Fruit fly (Drosophila melanogaster): ENCODE measurements around the gene Cnx99A.
"Not testable (repeated sequence)": the region's sequence is repeated elsewhere in the genome, so short reads cannot be mapped to it uniquely, and the experiment has no call there.

Gene Cnx99A

dm6 chr3R:29319481-29320289, at the start of gene Cnx99A:
Cnx99A (minus strand) TSS chr3R:29319644.
- TF ChIP-seq hkb (optimal IDR thresholded peaks at IDR 0.05), result not testable (repeated sequence)
- peak; percentile 84 for TF ChIP-seq hkb (GFP tag; IDR thresholded peaks at IDR 0.05)
- peak; percentile 80 for TF ChIP-seq esg (GFP tag; conservative IDR thresholded peaks at IDR 0.05)
- peak; percentile 51 for TF ChIP-seq pho (GFP tag; optimal IDR thresholded peaks at IDR 0.05)
- peak; percentile 84 for TF ChIP-seq PHDP (tag; optimal IDR thresholded peaks at IDR 0.05)
- peak; percentile 83 for TF ChIP-seq CG32772 (GFP tag; IDR thresholded peaks at IDR 0.05)
- peak; percentile 27 for TF ChIP-seq nau (GFP tag; optimal IDR thresholded peaks at IDR 0.05)
- TF ChIP-seq CG12391 (tag; optimal IDR thresholded peaks at IDR 0.05), result peak; percentile 86
- TF ChIP-seq CG4820 (GFP tag; optimal IDR thresholded peaks at IDR 0.05), result peak; percentile 68
- TF ChIP-seq CG8281 (tag; optimal IDR thresholded peaks at IDR 0.05), result peak; percentile 35
- peak in 1 of 3 experiments; percentile 72 for TF ChIP-seq lola (GFP tag; optimal IDR thresholded peaks at IDR 0.05)
- TF ChIP-seq NC2β (GFP tag; optimal IDR thresholded peaks at IDR 0.05), result peak; percentile 41
- TF ChIP-seq CG10321 (GFP tag; IDR thresholded peaks at IDR 0.05), result peak; percentile 54; the same call in 1 of the 2 replicates
- peak; percentile 50 for TF ChIP-seq Atf3 (GFP tag; optimal IDR thresholded peaks at IDR 0.05)
- TF ChIP-seq Gsc (GFP tag; IDR thresholded peaks at IDR 0.05), result peak; percentile 24; the same call in 1 of the 2 replicates
- peak; percentile 64 for TF ChIP-seq CG17612 (GFP tag; IDR thresholded peaks at IDR 0.05)
- peak; percentile 79 for TF ChIP-seq CG1024 (GFP tag; IDR thresholded peaks at IDR 0.05)
- TF ChIP-seq B-H2 (GFP tag; optimal IDR thresholded peaks at IDR 0.05), result peak; percentile 51
- TF ChIP-seq CG5180 (GFP tag; optimal IDR thresholded peaks at IDR 0.05), result peak; percentile 48
- peak; percentile 41 for TF ChIP-seq pzg (GFP tag; optimal IDR thresholded peaks at IDR 0.05)
- peak; percentile 83 for TF ChIP-seq unpg (GFP tag; optimal IDR thresholded peaks at IDR 0.05)
- peak; percentile 63 for TF ChIP-seq Asciz (GFP tag; optimal IDR thresholded peaks at IDR 0.05)
- TF ChIP-seq CG4707 (GFP tag; optimal IDR thresholded peaks at IDR 0.05), result peak; percentile 57
- peak; percentile 57 for TF ChIP-seq vfl (GFP tag; optimal IDR thresholded peaks at IDR 0.05)
- peak; percentile 55 for TF ChIP-seq CG31365 (tag; optimal IDR thresholded peaks at IDR 0.05)
- TF ChIP-seq pita (GFP tag; optimal IDR thresholded peaks at IDR 0.05), result peak; percentile 74
- TF ChIP-seq Pdp1 (GFP tag; optimal IDR thresholded peaks at IDR 0.05), result peak; percentile 63 to 69
- peak; percentile 71 for TF ChIP-seq CG6272 (GFP tag; IDR thresholded peaks at IDR 0.05)
- peak; percentile 44 for TF ChIP-seq E2f2 (GFP tag; IDR thresholded peaks at IDR 0.05)
- peak; percentile 96 for TF ChIP-seq Ets65A (GFP tag)
- peak; percentile 94 for TF ChIP-seq Rfx (GFP tag; IDR thresholded peaks at IDR 0.05)
- peak; percentile 37; the same call in 1 of the 2 replicates for TF ChIP-seq ssp (GFP tag; IDR thresholded peaks at IDR 0.05)
- peak; percentile 34 for TF ChIP-seq abd-A (tag; optimal IDR thresholded peaks at IDR 0.05)
- peak; percentile 64 for TF ChIP-seq CG6813 (GFP tag; optimal IDR thresholded peaks at IDR 0.05)
- peak; percentile 65 for TF ChIP-seq CG16815 (GFP tag; optimal IDR thresholded peaks at IDR 0.05)
- TF ChIP-seq Oaz (GFP tag; IDR thresholded peaks at IDR 0.05), result peak; percentile 72
- TF ChIP-seq ham (GFP tag; IDR thresholded peaks at IDR 0.05), result peak; percentile 31; the same call in 1 of the 2 replicates
- TF ChIP-seq YL-1 (GFP tag; optimal IDR thresholded peaks at IDR 0.05), result peak; percentile 61
- peak; percentile 68 for TF ChIP-seq chn (GFP tag; optimal IDR thresholded peaks at IDR 0.05)
- peak; percentile 71 for TF ChIP-seq E2f1 (GFP tag; IDR thresholded peaks at IDR 0.05)
- peak; percentile 25; the same call in 1 of the 2 replicates for TF ChIP-seq amos (GFP tag; IDR thresholded peaks at IDR 0.05; ENCODE audit: partially characterized antibody)
- TF ChIP-seq Rx (GFP tag; IDR thresholded peaks at IDR 0.05), result peak; percentile 86
- peak; percentile 81 for TF ChIP-seq Hsf (GFP tag; optimal IDR thresholded peaks at IDR 0.05)
- peak; percentile 44; the same call in 1 of the 2 replicates for TF ChIP-seq CkIIα-i1 (GFP tag; IDR thresholded peaks at IDR 0.05)
- TF ChIP-seq az2 (GFP tag; optimal IDR thresholded peaks at IDR 0.05), result peak; percentile 85
- TF ChIP-seq CG13775 (GFP tag; optimal IDR thresholded peaks at IDR 0.05), result peak; percentile 77
- peak; percentile 35 for TF ChIP-seq CG6683 (GFP tag; optimal IDR thresholded peaks at IDR 0.05)
- peak; percentile 62 for TF ChIP-seq gsb-n (tag; optimal IDR thresholded peaks at IDR 0.05)
- peak; percentile 63 for TF ChIP-seq CG4360 (GFP tag; IDR thresholded peaks at IDR 0.05)
